Fruit fly (Drosophila melanogaster): ENCODE measurements around the gene Wdr82.

Wdr82 gene

DNA sequence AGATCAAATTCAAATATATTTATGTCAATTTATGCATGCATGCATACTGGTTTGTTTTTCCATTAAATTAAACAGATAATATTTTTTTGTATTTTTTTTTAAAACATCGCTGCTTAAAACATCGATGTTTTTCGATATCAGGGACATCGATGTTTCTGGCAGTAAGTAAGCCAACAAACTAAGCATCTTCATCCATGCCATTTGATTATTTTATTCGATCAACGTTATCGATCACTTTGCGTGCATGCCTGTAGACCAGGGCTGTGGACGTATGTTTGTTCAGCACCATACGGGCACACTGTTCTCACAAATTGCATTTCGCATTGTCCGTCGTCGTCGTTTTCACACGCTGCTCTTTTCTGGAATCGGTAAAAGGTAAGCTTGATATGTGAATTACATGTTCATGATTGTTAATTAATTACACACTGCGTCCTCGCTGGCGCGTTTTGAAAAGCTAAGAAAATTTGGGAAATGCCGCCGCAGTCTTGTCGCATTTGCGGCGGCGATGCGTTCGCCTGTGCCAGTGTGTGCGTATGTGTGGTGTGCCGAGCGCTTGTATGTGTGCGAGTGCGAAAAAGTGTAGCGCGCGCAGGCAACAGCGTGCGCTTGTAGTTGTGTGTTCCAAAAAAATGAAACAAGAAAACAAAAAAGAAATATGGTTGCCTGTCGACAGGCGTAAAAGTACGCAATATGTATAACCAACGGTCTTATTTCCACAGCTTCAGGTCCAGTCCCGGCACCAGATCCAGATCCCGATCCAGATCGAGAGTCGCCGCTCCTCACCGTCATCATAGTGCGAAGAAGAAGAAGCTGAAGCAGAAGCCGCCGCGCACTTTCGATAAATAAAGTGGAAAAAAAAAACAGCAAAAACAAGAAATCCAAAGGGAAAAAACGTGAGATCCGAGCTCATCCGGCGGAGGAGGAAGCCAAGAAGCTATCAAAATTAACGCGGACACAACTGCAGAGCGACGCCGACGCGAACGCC lies 29.3 kb downstream of the Wdr82 start, which contains the start of gene emb (continued):
- TF ChIP-seq vnd (GFP tag; IDR thresholded peaks at IDR 0.05; ENCODE audit: partially characterized antibody) = peak; percentile 97
- TF ChIP-seq Dll (GFP tag; IDR thresholded peaks at IDR 0.05; ENCODE audit: partially characterized antibody) = peak; percentile 94
- TF ChIP-seq MBD-R2 (GFP tag; IDR thresholded peaks at IDR 0.05) = peak; percentile 69
- TF ChIP-seq Scr (GFP tag; IDR thresholded peaks at IDR 0.05; ENCODE audit: partially characterized antibody) = peak; percentile 94
- TF ChIP-seq D (optimal IDR thresholded peaks at IDR 0.05) = no peak
- TF ChIP-seq D (GFP tag; optimal IDR thresholded peaks at IDR 0.05) = no peak
- TF ChIP-seq Ravus (GFP tag; IDR thresholded peaks at IDR 0.05) = no peak
- peak; percentile 25 for TF ChIP-seq CG9876 (GFP tag; optimal IDR thresholded peaks at IDR 0.05)
- no peak for TF ChIP-seq salm (tag; optimal IDR thresholded peaks at IDR 0.05)
- no peak for TF ChIP-seq D19B (GFP tag; optimal IDR thresholded peaks at IDR 0.05)
- TF ChIP-seq cg (GFP tag; optimal IDR thresholded peaks at IDR 0.05) = peak; percentile 99
- peak; percentile 3 for TF ChIP-seq Sry-β (GFP tag; optimal IDR thresholded peaks at IDR 0.05)
- peak; percentile 71 for TF ChIP-seq CG30020 (tag; optimal IDR thresholded peaks at IDR 0.05)
- no peak for TF ChIP-seq dimm (GFP tag; IDR thresholded peaks at IDR 0.05)
- TF ChIP-seq trh (GFP tag; optimal IDR thresholded peaks at IDR 0.05) = no peak
- TF ChIP-seq tap (tag; optimal IDR thresholded peaks at IDR 0.05) = no peak
- peak; percentile 57 for TF ChIP-seq CG7987 (GFP tag; optimal IDR thresholded peaks at IDR 0.05)
- peak; percentile 97 for TF ChIP-seq pzg (GFP tag; optimal IDR thresholded peaks at IDR 0.05)
- TF ChIP-seq bcd (GFP tag; optimal IDR thresholded peaks at IDR 0.05) = peak; percentile 68
- peak; percentile 15 for TF ChIP-seq CG18619 (GFP tag; optimal IDR thresholded peaks at IDR 0.05)
- peak; percentile 90 for TF ChIP-seq knrl (GFP tag; IDR thresholded peaks at IDR 0.05; ENCODE audit: partially characterized antibody)
- peak; percentile 89 for TF ChIP-seq Sry-δ (GFP tag; optimal IDR thresholded peaks at IDR 0.05)
- no peak for TF ChIP-seq CG8281 (tag; optimal IDR thresholded peaks at IDR 0.05)
- peak; percentile 85 for TF ChIP-seq YL-1 (GFP tag; optimal IDR thresholded peaks at IDR 0.05)
- TF ChIP-seq CG17568 (GFP tag; optimal IDR thresholded peaks at IDR 0.05) = no peak
- TF ChIP-seq lab (GFP tag; optimal IDR thresholded peaks at IDR 0.05) = no peak
- 0 out of 2 replicates have a peak, but pooled peaks have one; percentile 24 for TF ChIP-seq CG17328 (GFP tag; IDR thresholded peaks at IDR 0.05)
- peak; percentile 43 for TF ChIP-seq bab2 (GFP tag; optimal IDR thresholded peaks at IDR 0.05)
- peak; percentile 93 for TF ChIP-seq Med (GFP tag)
- peak; percentile 93 for TF ChIP-seq CG12659 (GFP tag; optimal IDR thresholded peaks at IDR 0.05)
- TF ChIP-seq Gsc (GFP tag; IDR thresholded peaks at IDR 0.05) = no peak
- no peak for TF ChIP-seq ham (GFP tag; IDR thresholded peaks at IDR 0.05)
- 0 out of 2 replicates have a peak, but pooled peaks have one; percentile 2 for TF ChIP-seq Ptx1 (GFP tag; IDR thresholded peaks at IDR 0.05)
- TF ChIP-seq NfI (GFP tag; optimal IDR thresholded peaks at IDR 0.05) = peak; percentile 37
- TF ChIP-seq CG4328 (GFP tag; optimal IDR thresholded peaks at IDR 0.05) = peak; percentile 40
- peak; percentile 37; the same call in 1 of the 2 replicates for TF ChIP-seq Xrp1 (GFP tag; IDR thresholded peaks at IDR 0.05)
- TF ChIP-seq CG6854 (GFP tag; optimal IDR thresholded peaks at IDR 0.05) = no peak
- TF ChIP-seq sima (GFP tag; optimal IDR thresholded peaks at IDR 0.05) = no peak
- no peak for TF ChIP-seq CG15073 (GFP tag; optimal IDR thresholded peaks at IDR 0.05)
- TF ChIP-seq nerfin-2 (GFP tag; IDR thresholded peaks at IDR 0.05; ENCODE audit: partially characterized antibody) = peak; percentile 100
- peak; percentile 47 to 52 for TF ChIP-seq chif (GFP tag; optimal IDR thresholded peaks at IDR 0.05)
- TF ChIP-seq Chrac-16 (GFP tag; optimal IDR thresholded peaks at IDR 0.05) = peak; percentile 56
- no peak for TF ChIP-seq CG7372 (GFP tag; IDR thresholded peaks at IDR 0.05)
- peak; percentile 34 for TF ChIP-seq vfl (GFP tag; optimal IDR thresholded peaks at IDR 0.05)
- no peak for TF ChIP-seq CG18599 (GFP tag; optimal IDR thresholded peaks at IDR 0.05)
- TF ChIP-seq bbx (GFP tag; IDR thresholded peaks at IDR 0.05; ENCODE audit: partially characterized antibody) = peak; percentile 96
- TF ChIP-seq Opbp (GFP tag; IDR thresholded peaks at IDR 0.05; ENCODE audit: partially characterized antibody) = peak; percentile 96

Measured in whole organism, embryonic.